Fruit fly (Drosophila melanogaster): ENCODE results near the gene CG7183.
A peak's percentile ranks its signal among the peaks of the same experiment; 100 is the strongest.

DNA sequence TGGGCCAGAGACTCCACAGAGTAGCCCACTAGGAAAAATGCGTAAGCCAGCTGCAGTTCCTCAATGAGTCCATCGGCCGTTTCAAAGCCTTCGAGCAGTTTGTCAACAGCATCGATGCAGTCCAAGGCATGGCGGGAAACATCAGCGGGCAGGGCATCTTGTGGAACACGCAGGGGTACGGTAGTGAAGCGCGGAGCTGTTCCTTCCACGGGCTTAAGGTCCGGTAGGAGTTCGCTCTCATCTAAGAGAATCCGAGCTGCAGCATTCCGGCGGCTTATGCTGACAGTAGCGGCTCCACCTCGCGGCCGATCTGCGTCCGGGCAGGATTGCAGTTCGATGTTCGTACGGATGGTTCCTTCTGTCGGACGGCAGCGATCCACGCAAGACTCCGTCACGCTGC lies 31.4 kb upstream of the CG7183 start:
- no peak for TF ChIP-seq h (optimal IDR thresholded peaks at IDR 0.05)
- peak; percentile 92 for TF ChIP-seq ttk (optimal IDR thresholded peaks at IDR 0.05)
